Fruit fly (Drosophila melanogaster) whole organism, embryonic: ENCODE measurements around the gene CG15550.
A peak's percentile ranks its signal among the peaks of the same experiment; 100 is the strongest.

Source experiments
- CG10321 ChIP-seq: fragments of 200-800 bp; sonication (Bioruptor generic); IDR thresholded peaks from 2 replicates; pipeline ENCODE4 v1.3.6; 2022; ENCODE audit warnings: missing biosample characterization, missing genetic modification characterization
- CG10654 ChIP-seq: fragments of 200-800 bp; sonication (Bioruptor generic); optimal IDR thresholded peaks from 2 replicates; lab custom pipeline; 2016; ENCODE audit warnings: missing biosample characterization, missing genetic modification characterization
- CG11456 ChIP-seq: fragments of 200-800 bp; sonication (Bioruptor generic); IDR thresholded peaks from 3 replicates; pipeline ENCODE4 v1.3.6; 2022; ENCODE audit warnings: missing biosample characterization, missing genetic modification characterization
- CG12071 ChIP-seq: fragments of 200-800 bp; sonication (Bioruptor generic); optimal IDR thresholded peaks from 3 replicates; lab custom pipeline; 2018; ENCODE audit warnings: missing biosample characterization, mild to moderate bottlenecking, missing genetic modification characterization
- CG12942 ChIP-seq: fragments of 200-800 bp; sonication (Bioruptor generic); optimal IDR thresholded peaks from 3 replicates; lab custom pipeline; 2016; ENCODE audit warnings: missing biosample characterization, missing genetic modification characterization
- CG13287 ChIP-seq: fragments of 200-800 bp; sonication (Bioruptor generic); IDR thresholded peaks from 2 replicates; pipeline ENCODE4 v1.3.6; 2022; ENCODE audit warnings: missing biosample characterization, missing genetic modification characterization; ENCODE audit not compliant: partially characterized antibody
- CG13424 ChIP-seq: fragments of 200-800 bp; sonication (Bioruptor generic); optimal IDR thresholded peaks from 2 replicates; lab custom pipeline; 2019; ENCODE audit warnings: missing biosample characterization, mild to moderate bottlenecking, missing genetic modification characterization, moderate library complexity
- CG15073 ChIP-seq: fragments of 200-800 bp; sonication (Bioruptor generic); optimal IDR thresholded peaks from 2 replicates; lab custom pipeline; 2016; ENCODE audit warnings: missing biosample characterization, missing genetic modification characterization
- CG17186 ChIP-seq: fragments of 200-800 bp; sonication (Bioruptor generic); optimal IDR thresholded peaks from 3 replicates; lab custom pipeline; 2017; ENCODE audit warnings: missing biosample characterization, missing genetic modification reagents, missing genetic modification characterization
- CG17328 ChIP-seq: fragments of 200-800 bp; sonication (Bioruptor generic); IDR thresholded peaks from 2 replicates; pipeline ENCODE4 v1.3.6; 2022; ENCODE audit warnings: missing biosample characterization, missing genetic modification characterization
- CG18764 ChIP-seq: fragments of 200-800 bp; sonication (Bioruptor generic); optimal IDR thresholded peaks from 3 replicates; lab custom pipeline; 2016; ENCODE audit warnings: missing biosample characterization, missing genetic modification characterization
- CG2202 ChIP-seq: fragments of 200-800 bp; sonication (Bioruptor generic); optimal IDR thresholded peaks from 2 replicates; lab custom pipeline; 2018; ENCODE audit warnings: missing biosample characterization, mild to moderate bottlenecking, missing genetic modification characterization
- CG2712 ChIP-seq: fragments of 200-800 bp; optimal IDR thresholded peaks from 3 replicates; lab custom pipeline; 2019; ENCODE audit warnings: missing biosample characterization, mild to moderate bottlenecking, missing genetic modification characterization, moderate library complexity
- CG3065 ChIP-seq: fragments of 200-800 bp; sonication (Bioruptor generic); optimal IDR thresholded peaks from 2 replicates; lab custom pipeline; 2016; ENCODE audit warnings: missing biosample characterization, missing genetic modification characterization
- CG3163 ChIP-seq: fragments of 200-800 bp; sonication (Bioruptor generic); optimal IDR thresholded peaks from 3 replicates; lab custom pipeline; 2016; ENCODE audit warnings: missing biosample characterization, missing genetic modification characterization
- CG32772 ChIP-seq: fragments of 200-800 bp; sonication (Bioruptor generic); IDR thresholded peaks from 2 replicates; pipeline ENCODE4 v1.3.6; 2022; ENCODE audit warnings: missing biosample characterization, missing genetic modification characterization
- CG3838 ChIP-seq: fragments of 200-800 bp; sonication (Bioruptor generic); optimal IDR thresholded peaks from 3 replicates; lab custom pipeline; 2016; ENCODE audit warnings: missing biosample characterization, missing genetic modification characterization
- CG7372 ChIP-seq: fragments of 200-800 bp; sonication (Bioruptor generic); IDR thresholded peaks from 2 replicates; pipeline ENCODE4 v1.3.6; 2022; ENCODE audit warnings: missing biosample characterization, missing genetic modification characterization
- CG9817 ChIP-seq: fragments of 200-800 bp; sonication (Bioruptor generic); optimal IDR thresholded peaks from 2 replicates; lab custom pipeline; 2018; ENCODE audit warnings: missing biosample characterization, mild to moderate bottlenecking, missing genetic modification characterization, moderate library complexity
- D ChIP-seq, 2 experiments: fragments of 200-800 bp in 1 of 2; fragments of >200 bp in 1 of 2; sonication (Bioruptor generic) in 1 of 2; optimal IDR thresholded peaks; 2 replicates in 1 of 2; 3 replicates in 1 of 2; lab custom pipeline; 2017; ENCODE audit warnings: mild to moderate bottlenecking in 1 of 2, missing biosample characterization in 1 of 2, missing genetic modification characterization in 1 of 2, missing genetic modification reagents in 1 of 2
- D19A ChIP-seq: fragments of 200-800 bp; optimal IDR thresholded peaks from 3 replicates; lab custom pipeline; 2019; ENCODE audit warnings: missing biosample characterization, mild to moderate bottlenecking, missing genetic modification characterization, moderate library complexity
- Drgx ChIP-seq: fragments of 200-800 bp; sonication (Bioruptor generic); IDR thresholded peaks from 2 replicates; pipeline ENCODE4 v1.3.6; 2022; ENCODE audit warnings: missing biosample characterization, missing genetic modification characterization
- ERR ChIP-seq: fragments of 200-800 bp; sonication (Bioruptor generic); optimal IDR thresholded peaks from 2 replicates; lab custom pipeline; 2016; ENCODE audit warnings: missing biosample characterization, missing genetic modification characterization
- Fer2 ChIP-seq: fragments of 200-800 bp; sonication (Bioruptor generic); optimal IDR thresholded peaks from 2 replicates; lab custom pipeline; 2018; ENCODE audit warnings: missing biosample characterization, mild to moderate bottlenecking, missing genetic modification characterization, moderate library complexity
- HLH3B ChIP-seq: fragments of 200-800 bp; sonication (Bioruptor generic); IDR thresholded peaks from 2 replicates; pipeline ENCODE4 v1.3.6; 2022; ENCODE audit warnings: missing biosample characterization, missing genetic modification characterization
- HLHmδ ChIP-seq: fragments of 200-800 bp; sonication (Bioruptor generic); optimal IDR thresholded peaks from 2 replicates; lab custom pipeline; 2018; ENCODE audit warnings: missing biosample characterization, mild to moderate bottlenecking, missing genetic modification characterization, moderate library complexity
- Hr39 ChIP-seq: fragments of >200 bp; optimal IDR thresholded peaks from 2 replicates; lab custom pipeline; 2017
- Scr ChIP-seq: fragments of 200-800 bp; sonication (Bioruptor generic); IDR thresholded peaks from 2 replicates; pipeline ENCODE4 v1.3.6; 2022; ENCODE audit warnings: missing biosample characterization, missing genetic modification characterization; ENCODE audit not compliant: partially characterized antibody
- Ssrp ChIP-seq: fragments of 200-800 bp; sonication (Bioruptor generic); optimal IDR thresholded peaks from 2 replicates; lab custom pipeline; 2018; ENCODE audit warnings: missing biosample characterization, mild to moderate bottlenecking, missing genetic modification characterization, moderate library complexity
- Stat92E ChIP-seq, 3 experiments: fragments of >200 bp in 2 of 3; fragments of 200-800 bp in 1 of 3; sonication (Bioruptor generic) in 1 of 3; optimal IDR thresholded peaks; 2 replicates each; lab custom pipeline; 2017 to 2019; ENCODE audit warnings: missing biosample characterization in 3 of 3, missing genetic modification characterization in 3 of 3, mild to moderate bottlenecking in 1 of 3, moderate library complexity in 1 of 3
- Tbp ChIP-seq: fragments of >200 bp; optimal IDR thresholded peaks from 2 replicates; lab custom pipeline; 2018; ENCODE audit warnings: missing biosample characterization, missing genetic modification characterization
- ash1 ChIP-seq: fragments of 200-800 bp; sonication (Bioruptor generic); optimal IDR thresholded peaks from 2 replicates; lab custom pipeline; 2018; ENCODE audit warnings: missing biosample characterization, mild to moderate bottlenecking, missing genetic modification characterization
- dysf ChIP-seq: fragments of 200-800 bp; sonication (Bioruptor generic); IDR thresholded peaks from 3 replicates; pipeline ENCODE4 v1.3.6; 2022; ENCODE audit warnings: missing biosample characterization, missing genetic modification characterization
- ewg ChIP-seq: fragments of 200-800 bp; sonication (Bioruptor generic); optimal IDR thresholded peaks from 3 replicates; lab custom pipeline; 2017; ENCODE audit warnings: mild to moderate bottlenecking, missing biosample characterization, missing genetic modification reagents, missing genetic modification characterization
- fru ChIP-seq: fragments of >200 bp; optimal IDR thresholded peaks from 2 replicates; lab custom pipeline; 2017
- ham ChIP-seq: fragments of 200-800 bp; sonication (Bioruptor generic); IDR thresholded peaks from 2 replicates; pipeline ENCODE4 v1.3.6; 2022; ENCODE audit warnings: missing biosample characterization, missing genetic modification characterization
- ind ChIP-seq: fragments of 200-800 bp; sonication (Bioruptor generic); optimal IDR thresholded peaks from 3 replicates; lab custom pipeline; 2016; ENCODE audit warnings: missing biosample characterization, missing genetic modification characterization
- kah ChIP-seq: fragments of 200-800 bp; sonication (Bioruptor generic); optimal IDR thresholded peaks from 2 replicates; lab custom pipeline; 2018; ENCODE audit warnings: missing biosample characterization, mild to moderate bottlenecking, missing genetic modification characterization
- lab ChIP-seq: fragments of 200-800 bp; sonication (Bioruptor generic); optimal IDR thresholded peaks from 3 replicates; lab custom pipeline; 2017; ENCODE audit warnings: missing biosample characterization, missing genetic modification characterization, mild to moderate bottlenecking, moderate library complexity, missing genetic modification reagents
- lbe ChIP-seq: fragments of 200-800 bp; sonication (Bioruptor generic); optimal IDR thresholded peaks from 2 replicates; lab custom pipeline; 2016; ENCODE audit warnings: missing biosample characterization, mild to moderate bottlenecking, missing genetic modification characterization
- lilli ChIP-seq: fragments of 200-800 bp; sonication (Bioruptor generic); optimal IDR thresholded peaks from 3 replicates; lab custom pipeline; 2016; ENCODE audit warnings: missing biosample characterization, missing genetic modification characterization
- mam ChIP-seq: fragments of 200-800 bp; sonication (Bioruptor generic); optimal IDR thresholded peaks from 3 replicates; lab custom pipeline; 2016; ENCODE audit warnings: missing biosample characterization, missing genetic modification characterization
- peb ChIP-seq: fragments of 200-800 bp; sonication (Bioruptor generic); IDR thresholded peaks from 2 replicates; pipeline ENCODE4 v1.3.6; 2022; ENCODE audit warnings: missing biosample characterization, missing genetic modification characterization
- shn ChIP-seq: fragments of 200-800 bp; sonication (Bioruptor generic); optimal IDR thresholded peaks from 3 replicates; lab custom pipeline; 2016; ENCODE audit warnings: missing biosample characterization, missing genetic modification characterization
- slbo ChIP-seq: fragments of 200-800 bp; sonication (Bioruptor generic); IDR thresholded peaks from 2 replicates; pipeline ENCODE4 v1.3.6; 2022; ENCODE audit warnings: missing biosample characterization, missing genetic modification characterization
- slp2 ChIP-seq: fragments of 200-800 bp; sonication (Bioruptor generic); optimal IDR thresholded peaks from 2 replicates; lab custom pipeline; 2016; ENCODE audit warnings: missing biosample characterization, missing genetic modification characterization
- trem ChIP-seq: fragments of 200-800 bp; optimal IDR thresholded peaks from 3 replicates; lab custom pipeline; 2019; ENCODE audit warnings: missing biosample characterization, mild to moderate bottlenecking, missing genetic modification characterization, moderate library complexity
- zfh1 ChIP-seq: fragments of 200-800 bp; sonication (Bioruptor generic); IDR thresholded peaks from 3 replicates; pipeline ENCODE4 v1.3.6; 2022; ENCODE audit warnings: missing biosample characterization, missing genetic modification characterization
- zfh2 ChIP-seq: fragments of 200-800 bp; sonication (Bioruptor generic); optimal IDR thresholded peaks from 2 replicates; lab custom pipeline; 2016; ENCODE audit warnings: missing biosample characterization, missing genetic modification characterization

Gene CG15550

DNA sequence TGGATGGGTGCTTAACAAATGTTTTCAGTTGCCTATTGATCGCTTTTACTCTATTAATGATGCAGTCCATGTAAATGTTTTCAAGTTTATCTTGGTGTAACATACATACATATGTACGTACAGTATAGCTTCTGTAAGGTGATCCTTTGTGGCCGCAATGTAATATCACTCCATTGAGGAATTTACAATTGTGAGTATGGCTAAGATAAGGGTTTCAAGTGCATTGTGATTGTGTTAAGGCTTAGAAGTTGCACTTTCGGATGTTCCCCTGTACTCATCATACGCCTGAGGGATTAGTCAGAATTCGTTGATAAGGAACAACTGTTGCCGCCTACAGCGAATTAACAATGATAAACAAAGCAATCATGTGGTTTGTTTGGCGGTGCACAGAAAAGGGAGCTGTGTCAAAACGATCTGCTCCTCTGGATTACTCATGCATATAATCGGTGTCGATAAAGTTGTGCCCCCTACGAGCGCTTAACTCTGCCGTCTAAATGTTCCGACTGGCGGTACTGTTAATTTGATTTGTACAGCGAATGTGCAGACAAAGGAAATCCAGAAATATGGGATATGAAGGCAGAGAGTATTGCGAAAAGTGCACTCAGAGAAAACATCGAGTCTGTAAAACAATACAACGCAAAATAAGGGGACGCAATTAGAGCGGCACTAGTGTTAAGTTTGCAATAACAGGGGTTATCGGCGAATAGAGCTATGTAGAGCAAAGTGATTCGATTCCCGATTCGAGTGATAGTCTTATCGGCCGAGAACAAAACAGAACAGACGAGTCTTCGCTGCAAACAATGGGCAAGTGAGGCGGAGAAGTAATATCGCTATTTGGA, 49.0 kb downstream of the CG15550 start (continued):
- TF ChIP-seq CG9817, result peak; percentile 59
- peak; percentile 76 for TF ChIP-seq ind (GFP tag; lab: Kevin White, UChicago)
- TF ChIP-seq dysf, result peak; percentile 78
- TF ChIP-seq Scr (GFP tag; lab: Robert Waterston, UW), result no peak
- peak; percentile 0 for TF ChIP-seq trem (tag; lab: Kevin White, UChicago)
- peak; percentile 11 for TF ChIP-seq kah (GFP tag; lab: Kevin White, UChicago)
- TF ChIP-seq CG12942 (GFP tag; lab: Kevin White, UChicago), result peak; percentile 54
- TF ChIP-seq CG13287 (GFP tag; lab: Robert Waterston, UW), result no peak
- TF ChIP-seq shn, result peak; percentile 38
- TF ChIP-seq Ssrp (tag; lab: Kevin White, UChicago), result peak; percentile 51
- TF ChIP-seq CG10654, result peak; percentile 30
- TF ChIP-seq D19A (tag; lab: Kevin White, UChicago), result peak; percentile 30
- TF ChIP-seq ERR (GFP tag; lab: Kevin White, UChicago), result no peak
- TF ChIP-seq CG3838 (GFP tag; lab: Kevin White, UChicago), result no peak
- peak; percentile 81 for TF ChIP-seq slbo
- no peak for TF ChIP-seq CG10321
- peak; percentile 45; the same call in 1 of the 2 replicates for TF ChIP-seq peb (GFP tag; lab: Robert Waterston, UW)
- TF ChIP-seq Stat92E (GFP tag; optimal IDR thresholded peaks at IDR 0.05; lab: Kevin White, UChicago), result no peak
- no peak for TF ChIP-seq CG17186
- TF ChIP-seq D (optimal IDR thresholded peaks at IDR 0.05; lab: Kevin White, UChicago), result no peak
- TF ChIP-seq D (GFP tag; optimal IDR thresholded peaks at IDR 0.05; lab: Kevin White, UChicago), result peak; percentile 54
- TF ChIP-seq fru (lab: Kevin White, UChicago), result no peak
- peak; percentile 60; the same call in 1 of the 2 replicates for TF ChIP-seq CG7372 (GFP tag; lab: Robert Waterston, UW)
- TF ChIP-seq lbe (GFP tag; lab: Kevin White, UChicago), result peak; percentile 71
- TF ChIP-seq CG12071, result peak; percentile 67
- TF ChIP-seq lilli, result peak; percentile 72
- TF ChIP-seq slp2 (GFP tag; lab: Kevin White, UChicago), result no peak
- no peak for TF ChIP-seq CG3163 (GFP tag; lab: Kevin White, UChicago)
- peak; percentile 69 for TF ChIP-seq zfh2 (GFP tag; lab: Kevin White, UChicago)
- peak; percentile 24 for TF ChIP-seq CG2202
- peak; percentile 66 for TF ChIP-seq CG13424
- peak; percentile 56; the same call in 1 of the 2 replicates for TF ChIP-seq CG32772
- TF ChIP-seq HLH3B, result peak; percentile 67
- no peak for TF ChIP-seq Fer2 (tag; lab: Kevin White, UChicago)
- peak; percentile 84 for TF ChIP-seq Drgx (GFP tag; lab: Robert Waterston, UW)
- peak; percentile 67; the same call in 2 of the 3 replicates for TF ChIP-seq zfh1 (GFP tag; lab: Robert Waterston, UW)
- peak; percentile 74; the same call in 1 of the 3 replicates for TF ChIP-seq CG11456 (GFP tag; lab: Robert Waterston, UW)
- TF ChIP-seq ewg (GFP tag; lab: Kevin White, UChicago), result peak; percentile 24
- no peak for TF ChIP-seq ash1
- TF ChIP-seq CG15073 (GFP tag; lab: Kevin White, UChicago), result no peak
- TF ChIP-seq Tbp, result no peak
- TF ChIP-seq CG17328 (GFP tag; lab: Robert Waterston, UW), result peak; percentile 63
- TF ChIP-seq ham (GFP tag; lab: Robert Waterston, UW), result no peak
- no peak for TF ChIP-seq HLHmδ (GFP tag; lab: Kevin White, UChicago)
- peak; percentile 11 for TF ChIP-seq CG18764
- no peak for TF ChIP-seq Hr39
- peak; percentile 58 for TF ChIP-seq CG2712 (tag; lab: Kevin White, UChicago)
- peak; percentile 37 for TF ChIP-seq CG3065 (GFP tag; lab: Kevin White, UChicago)
- peak; percentile 84 for TF ChIP-seq mam (GFP tag; lab: Kevin White, UChicago)
- peak; percentile 77 for TF ChIP-seq lab
